Fruit fly (Drosophila melanogaster) whole organism, embryonic: ENCODE measurements around the gene CG13694.

Experiments
- Bdp1 ChIP-seq: fragments of 200-800 bp; sonication (Bioruptor generic); optimal IDR thresholded peaks from 3 replicates; lab custom pipeline; 2016; ENCODE audit warnings: missing biosample characterization, missing genetic modification characterization
- Blimp-1 ChIP-seq: fragments of 200-800 bp; sonication (Bioruptor generic); optimal IDR thresholded peaks from 3 replicates; lab custom pipeline; 2018; ENCODE audit warnings: missing biosample characterization, missing genetic modification characterization, mild to moderate bottlenecking, moderate library complexity, missing genetic modification reagents
- CG10267 ChIP-seq: fragments of 200-800 bp; sonication (Bioruptor generic); optimal IDR thresholded peaks from 2 replicates; lab custom pipeline; 2018; ENCODE audit warnings: missing biosample characterization, mild to moderate bottlenecking, missing genetic modification characterization, moderate library complexity
- CG10543 ChIP-seq: fragments of 200-800 bp; sonication (Bioruptor generic); optimal IDR thresholded peaks from 3 replicates; lab custom pipeline; 2017; ENCODE audit warnings: missing biosample characterization, mild to moderate bottlenecking, missing genetic modification characterization, moderate library complexity
- CG15011 ChIP-seq: fragments of 200-800 bp; sonication (Bioruptor generic); optimal IDR thresholded peaks from 3 replicates; lab custom pipeline; 2018; ENCODE audit warnings: missing biosample characterization, mild to moderate bottlenecking, missing genetic modification characterization
- CG15601 ChIP-seq: fragments of 200-800 bp; sonication (Bioruptor generic); optimal IDR thresholded peaks from 3 replicates; lab custom pipeline; 2019; ENCODE audit warnings: missing biosample characterization, mild to moderate bottlenecking, missing genetic modification characterization, moderate library complexity
- CG16779 ChIP-seq: fragments of 200-800 bp; sonication (Bioruptor generic); IDR thresholded peaks from 2 replicates; pipeline ENCODE4 v1.3.6; 2022; ENCODE audit warnings: missing biosample characterization, missing genetic modification characterization
- CG16815 ChIP-seq: fragments of 200-800 bp; sonication (Bioruptor generic); optimal IDR thresholded peaks from 3 replicates; lab custom pipeline; 2017; ENCODE audit warnings: missing biosample characterization, mild to moderate bottlenecking, missing genetic modification characterization
- CG17359 ChIP-seq: fragments of 200-800 bp; sonication (Bioruptor generic); optimal IDR thresholded peaks from 3 replicates; lab custom pipeline; 2018; ENCODE audit warnings: missing biosample characterization, mild to moderate bottlenecking, missing genetic modification characterization, moderate library complexity
- CG18476 ChIP-seq: fragments of 200-800 bp; sonication (Bioruptor generic); optimal IDR thresholded peaks from 2 replicates; lab custom pipeline; 2016; ENCODE audit warnings: missing biosample characterization, mild to moderate bottlenecking, missing genetic modification characterization
- CG2199 ChIP-seq: fragments of 200-800 bp; sonication (Bioruptor generic); IDR thresholded peaks from 3 replicates; pipeline ENCODE4 v1.3.6; 2022; ENCODE audit warnings: missing biosample characterization, missing genetic modification characterization
- CG42726 ChIP-seq: fragments of 200-800 bp; sonication (Bioruptor generic); IDR thresholded peaks from 2 replicates; pipeline ENCODE4 v1.3.6; 2022; ENCODE audit warnings: missing biosample characterization, missing genetic modification characterization; ENCODE audit not compliant: partially characterized antibody
- CG4360 ChIP-seq: fragments of 200-800 bp; sonication (Bioruptor generic); IDR thresholded peaks from 2 replicates; pipeline ENCODE4 v1.3.6; 2022; ENCODE audit warnings: missing biosample characterization, missing genetic modification characterization
- CG5180 ChIP-seq: fragments of 200-800 bp; sonication (Bioruptor generic); optimal IDR thresholded peaks from 3 replicates; lab custom pipeline; 2017; ENCODE audit warnings: missing biosample characterization, missing genetic modification characterization, mild to moderate bottlenecking, moderate library complexity, missing genetic modification reagents
- CG7556 ChIP-seq: fragments of 200-800 bp; sonication (Bioruptor generic); optimal IDR thresholded peaks from 2 replicates; lab custom pipeline; 2017; ENCODE audit warnings: missing biosample characterization, mild to moderate bottlenecking, missing genetic modification characterization
- CG7987 ChIP-seq: fragments of 200-800 bp; sonication (Bioruptor generic); optimal IDR thresholded peaks from 2 replicates; lab custom pipeline; 2018; ENCODE audit warnings: missing biosample characterization, mild to moderate bottlenecking, missing genetic modification characterization, moderate library complexity
- CG9609 ChIP-seq: fragments of 200-800 bp; sonication (Bioruptor generic); optimal IDR thresholded peaks from 3 replicates; lab custom pipeline; 2016; ENCODE audit warnings: missing biosample characterization, missing genetic modification characterization
- CG9876 ChIP-seq: fragments of 200-800 bp; sonication (Bioruptor generic); optimal IDR thresholded peaks from 2 replicates; lab custom pipeline; 2016; ENCODE audit warnings: missing biosample characterization, missing genetic modification characterization
- Dbx ChIP-seq: fragments of 200-800 bp; sonication (Bioruptor generic); IDR thresholded peaks from 3 replicates; pipeline ENCODE4 v1.3.6; 2022; ENCODE audit warnings: missing biosample characterization, missing genetic modification characterization
- Gug ChIP-seq: fragments of 200-800 bp; sonication (Bioruptor generic); IDR thresholded peaks from 4 replicates; pipeline ENCODE4 v1.3.6; 2022; ENCODE audit warnings: missing biosample characterization, missing genetic modification characterization
- Hr51 ChIP-seq, 2 experiments: fragments of 200-800 bp; sonication (Bioruptor generic); optimal IDR thresholded peaks; 2 replicates in 1 of 2; 3 replicates in 1 of 2; lab custom pipeline; 2016 to 2018; ENCODE audit warnings: missing biosample characterization in 2 of 2, missing genetic modification characterization in 2 of 2, mild to moderate bottlenecking in 1 of 2, moderate library complexity in 1 of 2
- Hr78 ChIP-seq, 2 experiments: fragments of 200-800 bp in 1 of 2; fragments of >200 bp in 1 of 2; sonication (Bioruptor generic) in 1 of 2; optimal IDR thresholded peaks; 2 replicates each; lab custom pipeline; 2017 to 2019; ENCODE audit warnings: missing biosample characterization in 2 of 2, missing genetic modification characterization in 2 of 2, mild to moderate bottlenecking in 1 of 2, moderate library complexity in 1 of 2
- NfI ChIP-seq: fragments of 200-800 bp; sonication (Bioruptor generic); optimal IDR thresholded peaks from 3 replicates; lab custom pipeline; 2018; ENCODE audit warnings: missing biosample characterization, mild to moderate bottlenecking, missing genetic modification characterization, moderate library complexity
- Opbp ChIP-seq: fragments of 200-800 bp; sonication (Bioruptor generic); IDR thresholded peaks from 3 replicates; pipeline ENCODE4 v1.3.6; 2022; ENCODE audit warnings: missing biosample characterization, missing genetic modification characterization; ENCODE audit not compliant: partially characterized antibody
- Optix ChIP-seq: fragments of 200-800 bp; sonication (Bioruptor generic); IDR thresholded peaks from 3 replicates; pipeline ENCODE4 v1.3.6; 2022; ENCODE audit warnings: missing biosample characterization, missing genetic modification characterization
- PHDP ChIP-seq: fragments of 200-800 bp; sonication (Bioruptor generic); optimal IDR thresholded peaks from 3 replicates; lab custom pipeline; 2018; ENCODE audit warnings: missing biosample characterization, mild to moderate bottlenecking, missing genetic modification characterization, moderate library complexity
- Pdp1 ChIP-seq, 2 experiments: fragments of 200-800 bp; sonication (Bioruptor generic); optimal IDR thresholded peaks; 3 replicates each; lab custom pipeline; 2016; ENCODE audit warnings: missing biosample characterization in 2 of 2, missing genetic modification characterization in 2 of 2, mild to moderate bottlenecking in 1 of 2, moderate library complexity in 1 of 2
- Tbp ChIP-seq: fragments of >200 bp; optimal IDR thresholded peaks from 2 replicates; lab custom pipeline; 2018; ENCODE audit warnings: missing biosample characterization, missing genetic modification characterization
- ara ChIP-seq: fragments of 200-800 bp; sonication (Bioruptor generic); IDR thresholded peaks from 2 replicates; pipeline ENCODE4 v1.3.6; 2022; ENCODE audit warnings: missing biosample characterization, missing genetic modification characterization
- br ChIP-seq: fragments of >200 bp; optimal IDR thresholded peaks from 2 replicates; lab custom pipeline; 2017
- caup ChIP-seq: fragments of 200-800 bp; sonication (Bioruptor generic); optimal IDR thresholded peaks from 3 replicates; lab custom pipeline; 2017; ENCODE audit warnings: missing biosample characterization, mild to moderate bottlenecking, missing genetic modification characterization, moderate library complexity; ENCODE audit not compliant: severe bottlenecking
- ci ChIP-seq: fragments of 200-800 bp; sonication (Bioruptor generic); IDR thresholded peaks from 3 replicates; pipeline ENCODE4 v1.3.6; 2022; ENCODE audit warnings: missing biosample characterization, missing genetic modification characterization
- dmrt99B ChIP-seq: fragments of 200-800 bp; sonication (Bioruptor generic); optimal IDR thresholded peaks from 2 replicates; lab custom pipeline; 2018; ENCODE audit warnings: missing biosample characterization, mild to moderate bottlenecking, missing genetic modification characterization, moderate library complexity
- exex ChIP-seq: fragments of 200-800 bp; sonication (Bioruptor generic); optimal IDR thresholded peaks from 4 replicates; lab custom pipeline; 2018; ENCODE audit warnings: missing biosample characterization, mild to moderate bottlenecking, missing genetic modification characterization, moderate library complexity
- gcm2 ChIP-seq: fragments of 200-800 bp; sonication (Bioruptor generic); optimal IDR thresholded peaks from 2 replicates; lab custom pipeline; 2016; ENCODE audit warnings: missing biosample characterization, missing genetic modification characterization
- ham ChIP-seq: fragments of 200-800 bp; sonication (Bioruptor generic); IDR thresholded peaks from 2 replicates; pipeline ENCODE4 v1.3.6; 2022; ENCODE audit warnings: missing biosample characterization, missing genetic modification characterization
- hth ChIP-seq: fragments of >200 bp; optimal IDR thresholded peaks from 2 replicates; lab custom pipeline; 2017; ENCODE audit warnings: inconsistent platforms
- klu ChIP-seq: fragments of 200-800 bp; sonication (Bioruptor generic); IDR thresholded peaks from 2 replicates; pipeline ENCODE4 v1.3.6; 2022; ENCODE audit warnings: missing biosample characterization, missing genetic modification characterization
- oc ChIP-seq: fragments of 200-800 bp; sonication (Bioruptor generic); optimal IDR thresholded peaks from 2 replicates; lab custom pipeline; 2018; ENCODE audit warnings: missing biosample characterization, mild to moderate bottlenecking, missing genetic modification characterization, moderate library complexity
- pnt ChIP-seq: fragments of 200-800 bp; sonication (Bioruptor generic); optimal IDR thresholded peaks from 3 replicates; lab custom pipeline; 2016; ENCODE audit warnings: missing biosample characterization, missing genetic modification characterization
- sima ChIP-seq: fragments of 200-800 bp; sonication (Bioruptor generic); optimal IDR thresholded peaks from 2 replicates; lab custom pipeline; 2016; ENCODE audit warnings: missing biosample characterization, missing genetic modification characterization
- slou ChIP-seq: fragments of 200-800 bp; sonication (Bioruptor generic); optimal IDR thresholded peaks from 3 replicates; lab custom pipeline; 2016; ENCODE audit warnings: missing biosample characterization, missing genetic modification characterization
- so ChIP-seq: fragments of 200-800 bp; sonication (Bioruptor generic); IDR thresholded peaks from 3 replicates; pipeline ENCODE4 v1.3.6; 2022; ENCODE audit warnings: missing biosample characterization, missing genetic modification characterization
- stwl ChIP-seq: fragments of 200-800 bp; sonication (Bioruptor generic); optimal IDR thresholded peaks from 3 replicates; lab custom pipeline; 2018; ENCODE audit warnings: missing biosample characterization, mild to moderate bottlenecking, missing genetic modification characterization, moderate library complexity
- tio ChIP-seq: fragments of 200-800 bp; sonication (Bioruptor generic); optimal IDR thresholded peaks from 2 replicates; lab custom pipeline; 2017; ENCODE audit warnings: missing biosample characterization, missing genetic modification characterization, inconsistent platforms
- vnd ChIP-seq: fragments of 200-800 bp; sonication (Bioruptor generic); IDR thresholded peaks from 3 replicates; pipeline ENCODE4 v1.3.6; 2022; ENCODE audit warnings: missing biosample characterization, missing genetic modification characterization; ENCODE audit not compliant: partially characterized antibody
- z ChIP-seq: fragments of 200-800 bp; sonication (Bioruptor generic); IDR thresholded peaks from 3 replicates; pipeline ENCODE4 v1.3.6; 2022; ENCODE audit warnings: missing biosample characterization, missing genetic modification characterization

CG13694 gene

DNA sequence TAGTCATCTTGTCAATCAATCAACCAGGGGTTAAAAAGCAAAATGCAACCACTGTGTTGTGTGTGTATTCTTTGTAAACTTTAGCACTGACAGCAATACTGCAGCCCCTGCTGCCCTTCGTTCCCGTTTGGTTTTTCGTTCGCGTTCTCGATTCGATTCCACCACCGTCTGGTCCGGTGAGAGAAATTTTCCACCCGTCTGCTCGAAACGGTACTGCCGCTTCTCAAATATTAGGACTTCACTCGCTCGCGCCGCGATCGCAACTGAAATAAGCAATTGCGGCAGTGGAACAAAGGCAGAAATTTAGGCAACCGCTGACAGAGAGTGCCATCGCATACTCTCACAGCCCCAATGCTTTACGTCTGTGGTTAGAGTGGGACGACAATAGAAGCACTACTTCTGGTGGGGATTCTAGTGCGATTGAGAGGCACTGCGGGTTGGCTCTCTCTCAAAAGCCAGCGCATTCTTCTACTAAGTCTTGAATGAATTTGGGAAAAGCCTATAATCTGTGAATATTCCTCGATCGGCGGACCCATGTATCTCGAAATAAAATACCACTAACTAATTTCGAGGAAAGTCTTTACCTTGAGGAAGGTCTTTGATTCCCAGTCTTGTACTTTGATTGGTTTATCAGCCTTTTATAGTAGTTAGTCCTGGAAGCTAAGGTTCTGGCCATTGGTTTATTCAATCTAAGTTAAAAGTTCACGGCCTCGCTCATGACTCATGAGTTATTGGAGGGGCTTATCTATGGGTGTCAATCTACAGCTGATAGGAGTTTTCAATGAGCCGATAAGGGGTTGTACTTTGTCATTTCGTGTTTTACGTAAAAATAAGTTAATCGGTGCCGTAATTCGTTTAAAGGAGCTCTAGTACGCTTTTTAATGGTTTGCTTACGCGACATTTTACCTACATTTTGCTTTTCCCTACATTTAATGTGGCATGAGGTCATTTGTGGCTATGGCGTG lies 13.0 kb upstream of the CG13694 start (continued):
- peak; percentile 83 for TF ChIP-seq CG2199 (GFP tag; lab: Robert Waterston, UW)
- TF ChIP-seq slou (GFP tag; lab: Kevin White, UChicago) = no peak
- TF ChIP-seq oc (tag; lab: Kevin White, UChicago) = peak; percentile 64
- no peak for TF ChIP-seq ham (GFP tag; lab: Robert Waterston, UW)
- TF ChIP-seq Hr51 (GFP tag; optimal IDR thresholded peaks at IDR 0.05; lab: Kevin White, UChicago) = no peak
- TF ChIP-seq gcm2 (GFP tag; lab: Kevin White, UChicago) = no peak
- TF ChIP-seq pnt (GFP tag; lab: Kevin White, UChicago) = no peak
- no peak for TF ChIP-seq CG16815
- TF ChIP-seq exex (tag; lab: Kevin White, UChicago) = peak; percentile 46
- no peak for TF ChIP-seq Bdp1 (GFP tag; lab: Kevin White, UChicago)
- TF ChIP-seq CG16779 = 0 out of 2 replicates have a peak, but pooled peaks have one; percentile 52
- no peak for TF ChIP-seq CG18476 (GFP tag; lab: Kevin White, UChicago)
- peak; percentile 28 for TF ChIP-seq dmrt99B
- TF ChIP-seq CG17359 (tag; lab: Kevin White, UChicago) = peak; percentile 49
- TF ChIP-seq CG42726 (GFP tag; lab: Robert Waterston, UW) = peak; percentile 67; the same call in 1 of the 2 replicates
- TF ChIP-seq CG9876 = no peak
- TF ChIP-seq br (lab: Kevin White, UChicago) = no peak
- TF ChIP-seq so (GFP tag; lab: Robert Waterston, UW) = 0 out of 3 replicates have a peak, but pooled peaks have one; percentile 18
- TF ChIP-seq tio (GFP tag; lab: Kevin White, UChicago) = no peak
- TF ChIP-seq CG4360 = 0 out of 2 replicates have a peak, but pooled peaks have one; percentile 33
- peak; percentile 60 for TF ChIP-seq CG15601 (tag; lab: Kevin White, UChicago)
- peak; percentile 23 for TF ChIP-seq CG10267 (tag; lab: Kevin White, UChicago)
- peak; percentile 66; the same call in 2 of the 3 replicates for TF ChIP-seq z (GFP tag; lab: Robert Waterston, UW)
- 0 out of 3 replicates have a peak, but pooled peaks have one; percentile 15 for TF ChIP-seq Optix (GFP tag; lab: Robert Waterston, UW)
- TF ChIP-seq CG7987 (GFP tag; lab: Kevin White, UChicago) = peak; percentile 68
- TF ChIP-seq Dbx (GFP tag; lab: Robert Waterston, UW) = peak; percentile 75; the same call in 2 of the 3 replicates
- TF ChIP-seq stwl (tag; lab: Kevin White, UChicago) = peak; percentile 36
- TF ChIP-seq Gug (GFP tag; lab: Robert Waterston, UW) = no peak; the same call in 3 of the 4 replicates
- peak; percentile 69; the same call in 2 of the 3 replicates for TF ChIP-seq Opbp (GFP tag; lab: Robert Waterston, UW)
- TF ChIP-seq NfI = no peak
- no peak for TF ChIP-seq CG15011 (GFP tag; lab: Kevin White, UChicago)
- TF ChIP-seq hth (lab: Kevin White, UChicago) = no peak
- TF ChIP-seq Pdp1 (GFP tag; optimal IDR thresholded peaks at IDR 0.05; lab: Kevin White, UChicago) = peak in 1 of 2 experiments; percentile 85
- TF ChIP-seq Blimp-1 (GFP tag; lab: Kevin White, UChicago) = peak; percentile 20
- TF ChIP-seq klu (GFP tag; lab: Robert Waterston, UW) = 0 out of 2 replicates have a peak, but pooled peaks have one; percentile 10
- peak; percentile 65 for TF ChIP-seq caup (GFP tag; lab: Kevin White, UChicago)
- no peak for TF ChIP-seq CG9609
- peak; percentile 71; the same call in 2 of the 3 replicates for TF ChIP-seq ci
- TF ChIP-seq ara (GFP tag; lab: Robert Waterston, UW) = 0 out of 2 replicates have a peak, but pooled peaks have one; percentile 14
- peak; percentile 1 for TF ChIP-seq CG7556 (GFP tag; lab: Kevin White, UChicago)
- TF ChIP-seq vnd (GFP tag; lab: Robert Waterston, UW) = no peak
- TF ChIP-seq Tbp (GFP tag; lab: Kevin White, UChicago) = no peak
- peak; percentile 31 for TF ChIP-seq PHDP (tag; lab: Kevin White, UChicago)
- TF ChIP-seq Hr78 (GFP tag; optimal IDR thresholded peaks at IDR 0.05; lab: Kevin White, UChicago) = peak in 1 of 2 experiments; percentile 99
- TF ChIP-seq CG10543 (GFP tag; lab: Kevin White, UChicago) = peak; percentile 90
- no peak for TF ChIP-seq CG5180 (GFP tag; lab: Kevin White, UChicago)
- TF ChIP-seq sima (GFP tag; lab: Kevin White, UChicago) = no peak
